Fruit fly (Drosophila melanogaster) whole organism, embryonic: ENCODE data around the gene CG33108.

Experiments used
- Atf-2 ChIP-seq: fragments of 200-800 bp; sonication (Bioruptor generic); optimal IDR thresholded peaks from 2 replicates; lab custom pipeline; 2016; ENCODE audit warnings: missing biosample characterization, missing genetic modification characterization
- Blimp-1 ChIP-seq: fragments of 200-800 bp; sonication (Bioruptor generic); optimal IDR thresholded peaks from 3 replicates; lab custom pipeline; 2018; ENCODE audit warnings: missing biosample characterization, missing genetic modification characterization, mild to moderate bottlenecking, moderate library complexity, missing genetic modification reagents
- CG11093 ChIP-seq: fragments of 200-800 bp; sonication (Bioruptor generic); IDR thresholded peaks from 3 replicates; pipeline ENCODE4 v1.3.6; 2022; ENCODE audit warnings: missing biosample characterization, missing genetic modification characterization
- CG11247 ChIP-seq: fragments of 200-800 bp; sonication (Bioruptor generic); IDR thresholded peaks from 2 replicates; pipeline ENCODE4 v1.3.6; 2022; ENCODE audit warnings: missing biosample characterization, missing genetic modification characterization
- CG14860 ChIP-seq: fragments of 200-800 bp; sonication (Bioruptor generic); IDR thresholded peaks from 3 replicates; pipeline ENCODE4 v1.3.6; 2022; ENCODE audit warnings: missing biosample characterization, missing genetic modification characterization; ENCODE audit not compliant: partially characterized antibody
- CG16779 ChIP-seq: fragments of 200-800 bp; sonication (Bioruptor generic); IDR thresholded peaks from 2 replicates; pipeline ENCODE4 v1.3.6; 2022; ENCODE audit warnings: missing biosample characterization, missing genetic modification characterization
- CG17829 ChIP-seq: fragments of 200-800 bp; optimal IDR thresholded peaks from 2 replicates; lab custom pipeline; 2019; ENCODE audit warnings: missing biosample characterization, mild to moderate bottlenecking, missing genetic modification characterization, moderate library complexity
- CG2116 ChIP-seq: fragments of 200-800 bp; sonication (Bioruptor generic); optimal IDR thresholded peaks from 3 replicates; lab custom pipeline; 2018; ENCODE audit warnings: missing biosample characterization, mild to moderate bottlenecking, missing genetic modification characterization
- CG31441 ChIP-seq: fragments of 200-800 bp; sonication (Bioruptor generic); IDR thresholded peaks from 2 replicates; pipeline ENCODE4 v1.3.6; 2022; ENCODE audit warnings: missing biosample characterization, missing genetic modification characterization
- CG32772 ChIP-seq: fragments of 200-800 bp; sonication (Bioruptor generic); IDR thresholded peaks from 2 replicates; pipeline ENCODE4 v1.3.6; 2022; ENCODE audit warnings: missing biosample characterization, missing genetic modification characterization
- CG3847 ChIP-seq: fragments of 200-800 bp; sonication (Bioruptor generic); IDR thresholded peaks from 2 replicates; pipeline ENCODE4 v1.3.6; 2022; ENCODE audit warnings: missing biosample characterization, missing genetic modification characterization
- CG4282 ChIP-seq: fragments of 200-800 bp; sonication (Bioruptor generic); optimal IDR thresholded peaks from 2 replicates; lab custom pipeline; 2016; ENCODE audit warnings: missing biosample characterization, missing genetic modification characterization
- CG4360 ChIP-seq: fragments of 200-800 bp; sonication (Bioruptor generic); IDR thresholded peaks from 2 replicates; pipeline ENCODE4 v1.3.6; 2022; ENCODE audit warnings: missing biosample characterization, missing genetic modification characterization
- CG4404 ChIP-seq: fragments of 200-800 bp; sonication (Bioruptor generic); IDR thresholded peaks from 2 replicates; pipeline ENCODE4 v1.3.6; 2022; ENCODE audit warnings: missing biosample characterization, missing genetic modification characterization
- CG4707 ChIP-seq: fragments of 200-800 bp; sonication (Bioruptor generic); optimal IDR thresholded peaks from 2 replicates; lab custom pipeline; 2018; ENCODE audit warnings: missing biosample characterization, mild to moderate bottlenecking, missing genetic modification characterization, moderate library complexity
- CG4730 ChIP-seq: fragments of 200-800 bp; sonication (Bioruptor generic); IDR thresholded peaks from 2 replicates; pipeline ENCODE4 v1.3.6; 2022; ENCODE audit warnings: missing biosample characterization, missing genetic modification characterization
- CG6689 ChIP-seq: fragments of 200-800 bp; sonication (Bioruptor generic); IDR thresholded peaks from 2 replicates; pipeline ENCODE4 v1.3.6; 2022; ENCODE audit warnings: missing biosample characterization, missing genetic modification characterization
- CG7839 ChIP-seq: fragments of 200-800 bp; sonication (Bioruptor generic); optimal IDR thresholded peaks from 3 replicates; lab custom pipeline; 2018; ENCODE audit warnings: missing biosample characterization, mild to moderate bottlenecking, missing genetic modification characterization, moderate library complexity
- CG8281 ChIP-seq: fragments of 200-800 bp; sonication (Bioruptor generic); optimal IDR thresholded peaks from 2 replicates; lab custom pipeline; 2018; ENCODE audit warnings: missing biosample characterization, mild to moderate bottlenecking, missing genetic modification characterization, moderate library complexity
- Chrac-16 ChIP-seq: fragments of 200-800 bp; sonication (Bioruptor generic); optimal IDR thresholded peaks from 3 replicates; lab custom pipeline; 2016; ENCODE audit warnings: missing biosample characterization, missing genetic modification characterization
- D ChIP-seq, 2 experiments: fragments of 200-800 bp in 1 of 2; fragments of >200 bp in 1 of 2; sonication (Bioruptor generic) in 1 of 2; optimal IDR thresholded peaks; 2 replicates in 1 of 2; 3 replicates in 1 of 2; lab custom pipeline; 2017; ENCODE audit warnings: mild to moderate bottlenecking in 1 of 2, missing biosample characterization in 1 of 2, missing genetic modification characterization in 1 of 2, missing genetic modification reagents in 1 of 2
- Dbx ChIP-seq: fragments of 200-800 bp; sonication (Bioruptor generic); IDR thresholded peaks from 3 replicates; pipeline ENCODE4 v1.3.6; 2022; ENCODE audit warnings: missing biosample characterization, missing genetic modification characterization
- Doc2 ChIP-seq: fragments of 200-800 bp; sonication (Bioruptor generic); IDR thresholded peaks from 2 replicates; pipeline ENCODE4 v1.3.6; 2022; ENCODE audit warnings: missing biosample characterization, missing genetic modification characterization
- NC2α ChIP-seq: fragments of 200-800 bp; sonication (Bioruptor generic); optimal IDR thresholded peaks from 2 replicates; lab custom pipeline; 2016; ENCODE audit warnings: missing biosample characterization, missing genetic modification characterization
- PHDP ChIP-seq: fragments of 200-800 bp; sonication (Bioruptor generic); optimal IDR thresholded peaks from 3 replicates; lab custom pipeline; 2018; ENCODE audit warnings: missing biosample characterization, mild to moderate bottlenecking, missing genetic modification characterization, moderate library complexity
- Ravus ChIP-seq: fragments of 200-800 bp; sonication (Bioruptor generic); IDR thresholded peaks from 2 replicates; pipeline ENCODE4 v1.3.6; 2022; ENCODE audit warnings: missing biosample characterization, missing genetic modification characterization
- Rx ChIP-seq: fragments of 200-800 bp; sonication (Bioruptor generic); IDR thresholded peaks from 2 replicates; pipeline ENCODE4 v1.3.6; 2022; ENCODE audit warnings: missing biosample characterization, missing genetic modification characterization
- bab2 ChIP-seq: fragments of 200-800 bp; sonication (Bioruptor generic); optimal IDR thresholded peaks from 2 replicates; lab custom pipeline; 2016; ENCODE audit warnings: missing biosample characterization, missing genetic modification characterization
- btn ChIP-seq: fragments of 200-800 bp; sonication (Bioruptor generic); optimal IDR thresholded peaks from 2 replicates; lab custom pipeline; 2016; ENCODE audit warnings: missing biosample characterization, missing genetic modification characterization
- danr ChIP-seq: fragments of 200-800 bp; sonication (Bioruptor generic); IDR thresholded peaks from 2 replicates; pipeline ENCODE4 v1.3.6; 2022; ENCODE audit warnings: missing biosample characterization, missing genetic modification characterization
- disco-r ChIP-seq: fragments of 200-800 bp; sonication (Bioruptor generic); optimal IDR thresholded peaks from 2 replicates; lab custom pipeline; 2016; ENCODE audit warnings: missing biosample characterization, missing genetic modification characterization
- dmrt11E ChIP-seq: fragments of 200-800 bp; sonication (Bioruptor generic); optimal IDR thresholded peaks from 3 replicates; lab custom pipeline; 2018; ENCODE audit warnings: missing biosample characterization, mild to moderate bottlenecking, missing genetic modification characterization, moderate library complexity
- fu2 ChIP-seq: fragments of 200-800 bp; sonication (Bioruptor generic); optimal IDR thresholded peaks from 2 replicates; lab custom pipeline; 2016; ENCODE audit warnings: missing biosample characterization, missing genetic modification characterization
- gsb ChIP-seq: fragments of 200-800 bp; sonication (Bioruptor generic); IDR thresholded peaks from 2 replicates; pipeline ENCODE4 v1.3.6; 2022; ENCODE audit warnings: missing biosample characterization, missing genetic modification characterization
- h ChIP-seq: fragments of >200 bp; optimal IDR thresholded peaks from 2 replicates; lab custom pipeline; 2017
- hb ChIP-seq: fragments of 200-800 bp; sonication (Bioruptor generic); IDR thresholded peaks from 3 replicates; pipeline ENCODE4 v1.3.6; 2022; ENCODE audit warnings: missing biosample characterization, missing genetic modification characterization; ENCODE audit not compliant: partially characterized antibody
- ken ChIP-seq: fragments of 200-800 bp; sonication (Bioruptor generic); IDR thresholded peaks from 3 replicates; pipeline ENCODE4 v1.3.6; 2022; ENCODE audit warnings: missing biosample characterization, missing genetic modification characterization
- nom ChIP-seq: fragments of 200-800 bp; sonication (Bioruptor generic); optimal IDR thresholded peaks from 2 replicates; lab custom pipeline; 2017; ENCODE audit warnings: missing biosample characterization, missing genetic modification characterization, mild to moderate bottlenecking, moderate library complexity, missing genetic modification reagents
- onecut ChIP-seq: fragments of 200-800 bp; sonication (Bioruptor generic); IDR thresholded peaks from 2 replicates; pipeline ENCODE4 v1.3.6; 2022; ENCODE audit warnings: missing biosample characterization, missing genetic modification characterization
- pnt ChIP-seq: fragments of 200-800 bp; sonication (Bioruptor generic); optimal IDR thresholded peaks from 3 replicates; lab custom pipeline; 2016; ENCODE audit warnings: missing biosample characterization, missing genetic modification characterization
- pzg ChIP-seq: fragments of 200-800 bp; sonication (Bioruptor generic); optimal IDR thresholded peaks from 3 replicates; lab custom pipeline; 2018; ENCODE audit warnings: missing biosample characterization, mild to moderate bottlenecking, missing genetic modification characterization, moderate library complexity
- repo ChIP-seq: fragments of 200-800 bp; sonication (Bioruptor generic); optimal IDR thresholded peaks from 2 replicates; lab custom pipeline; 2016; ENCODE audit warnings: missing biosample characterization, missing genetic modification characterization
- salm ChIP-seq: fragments of 200-800 bp; sonication (Bioruptor generic); optimal IDR thresholded peaks from 2 replicates; lab custom pipeline; 2018; ENCODE audit warnings: missing biosample characterization, mild to moderate bottlenecking, missing genetic modification characterization
- sim ChIP-seq: fragments of 200-800 bp; sonication (Bioruptor generic); IDR thresholded peaks from 2 replicates; pipeline ENCODE4 v1.3.6; 2022; ENCODE audit warnings: missing biosample characterization, missing genetic modification characterization
- sna ChIP-seq: fragments of 200-800 bp; sonication (Bioruptor generic); IDR thresholded peaks from 2 replicates; pipeline ENCODE4 v1.3.6; 2022; ENCODE audit warnings: missing biosample characterization, missing genetic modification characterization; ENCODE audit not compliant: partially characterized antibody
- sqz ChIP-seq: fragments of 200-800 bp; sonication (Bioruptor generic); optimal IDR thresholded peaks from 3 replicates; lab custom pipeline; 2018; ENCODE audit warnings: missing biosample characterization, mild to moderate bottlenecking, missing genetic modification characterization
- ssp ChIP-seq: fragments of 200-800 bp; sonication (Bioruptor generic); IDR thresholded peaks from 2 replicates; pipeline ENCODE4 v1.3.6; 2022; ENCODE audit warnings: missing biosample characterization, missing genetic modification characterization
- sug ChIP-seq: fragments of 200-800 bp; optimal IDR thresholded peaks from 2 replicates; lab custom pipeline; 2019; ENCODE audit warnings: missing biosample characterization, mild to moderate bottlenecking, missing genetic modification characterization, moderate library complexity
- usp ChIP-seq: fragments of >200 bp; optimal IDR thresholded peaks from 2 replicates; lab custom pipeline; 2017; ENCODE audit warnings: missing biosample characterization, missing genetic modification characterization
- wdn ChIP-seq: fragments of 200-800 bp; sonication (Bioruptor generic); IDR thresholded peaks from 2 replicates; pipeline ENCODE4 v1.3.6; 2022; ENCODE audit warnings: missing biosample characterization, missing genetic modification characterization

Gene CG33108

dm6 chr3R:23958091-23958838 is 37.2 kb upstream of the CG33108 start, which contains the start of the genes GluProRS and AP-1sigma (continued):
- TF ChIP-seq wdn (peak; percentile 89), Chrac-16 (GFP tag; lab: Kevin White, UChicago) (peak; percentile 92), h (lab: Kevin White, UChicago) (no peak), btn (GFP tag; lab: Kevin White, UChicago) (peak; percentile 42), salm (tag; lab: Kevin White, UChicago) (peak; percentile 52), ssp (GFP tag; lab: Robert Waterston, UW) (peak; percentile 91), Dbx (GFP tag; lab: Robert Waterston, UW) (peak; percentile 98), sug (tag; lab: Kevin White, UChicago) (peak; percentile 89), fu2 (GFP tag; lab: Kevin White, UChicago) (peak; percentile 57), CG17829 (tag; lab: Kevin White, UChicago) (peak; percentile 89), repo (GFP tag; lab: Kevin White, UChicago) (peak; percentile 50), CG3847 (GFP tag; lab: Robert Waterston, UW) (peak; percentile 96), usp (no peak), CG11093 (GFP tag; lab: Robert Waterston, UW) (peak; percentile 95), bab2 (GFP tag; lab: Kevin White, UChicago) (peak; percentile 85), dmrt11E (tag; lab: Kevin White, UChicago) (peak; percentile 89), CG14860 (GFP tag; lab: Robert Waterston, UW) (peak; percentile 93), NC2α (GFP tag; lab: Kevin White, UChicago) (peak; percentile 30), CG4404 (GFP tag; lab: Robert Waterston, UW) (peak; percentile 96), disco-r (GFP tag; lab: Kevin White, UChicago) (peak; percentile 42), CG11247 (GFP tag; lab: Robert Waterston, UW) (peak; percentile 97), CG8281 (tag; lab: Kevin White, UChicago) (peak; percentile 52), Rx (peak; percentile 83), Blimp-1 (peak; percentile 86), hb (GFP tag; lab: Robert Waterston, UW) (peak; percentile 90), CG2116 (GFP tag; lab: Kevin White, UChicago) (peak; percentile 70), PHDP (tag; lab: Kevin White, UChicago) (peak; percentile 87), Doc2 (GFP tag; lab: Robert Waterston, UW) (peak; percentile 86), nom (peak; percentile 22), sim (GFP tag; lab: Robert Waterston, UW) (peak; percentile 87), Ravus (peak; percentile 88), D (optimal IDR thresholded peaks at IDR 0.05; lab: Kevin White, UChicago) (no peak), D (GFP tag; optimal IDR thresholded peaks at IDR 0.05; lab: Kevin White, UChicago) (peak; percentile 75), CG7839 (tag; lab: Kevin White, UChicago) (peak; percentile 89), CG6689 (GFP tag; lab: Robert Waterston, UW) (peak; percentile 94), sna (GFP tag; lab: Robert Waterston, UW) (peak; percentile 94), Atf-2 (GFP tag; lab: Kevin White, UChicago) (peak; percentile 74), onecut (GFP tag; lab: Robert Waterston, UW) (peak; percentile 82), pzg (peak; percentile 78), CG4360 (GFP tag; lab: Robert Waterston, UW) (peak; percentile 78), CG4730 (peak; percentile 93), pnt (GFP tag; lab: Kevin White, UChicago) (peak; percentile 88), CG31441 (GFP tag; lab: Robert Waterston, UW) (peak; percentile 85; the same call in 1 of the 2 replicates), CG16779 (peak; percentile 83), sqz (GFP tag; lab: Kevin White, UChicago) (peak; percentile 12), gsb (GFP tag; lab: Robert Waterston, UW) (peak; percentile 90), CG32772 (peak; percentile 97), danr (peak; percentile 93), CG4707 (GFP tag; lab: Kevin White, UChicago) (peak; percentile 96), CG4282 (peak; percentile 63), ken (GFP tag; lab: Robert Waterston, UW) (peak; percentile 96)
